Worm (Caenorhabditis elegans) whole organism, L1 larva: Measurements from ENCODE around the gene vdac-1.

Source experiments
- C16A3.4 ChIP-seq: fragments of 150-350 bp; optimal IDR thresholded peaks from 2 replicates; lab custom pipeline; 2014; ENCODE audit warnings: missing biosample characterization, missing genetic modification characterization
- aha-1 ChIP-seq: fragments of 150-350 bp; optimal IDR thresholded peaks from 2 replicates; lab custom pipeline; 2014; ENCODE audit warnings: missing biosample characterization, missing genetic modification characterization
- alr-1 ChIP-seq: fragments of 200-800 bp; sonication (Bioruptor generic); optimal IDR thresholded peaks from 2 replicates; lab custom pipeline; 2018; ENCODE audit warnings: borderline replicate concordance, mild to moderate bottlenecking, missing genetic modification characterization, missing compliant biosample characterization
- aly-2 ChIP-seq: fragments of 150-350 bp; optimal IDR thresholded peaks from 2 replicates; lab custom pipeline; 2014; ENCODE audit warnings: missing biosample characterization, missing genetic modification characterization
- ceh-88 ChIP-seq: fragments of 200-800 bp; sonication (Bioruptor generic); IDR thresholded peaks from 2 replicates; pipeline ENCODE4 v1.3.6; 2022; ENCODE audit warnings: missing genetic modification characterization, missing compliant biosample characterization
- efl-1 ChIP-seq, 4 experiments: fragments of 150-350 bp; optimal IDR thresholded peaks in 3 of 4; peaks in 1 of 4; 1 replicate in 1 of 4; 2 replicates in 3 of 4; lab custom pipeline; 2014; ENCODE audit warnings: missing biosample characterization in 2 of 4, missing genetic modification characterization in 2 of 4, missing genetic modification reagents in 2 of 4
- egl-13 ChIP-seq: sonication (generic microtip); optimal IDR thresholded peaks from 2 replicates; lab custom pipeline; 2016; ENCODE audit warnings: missing genotype, missing genetic modification reagents, missing genetic modification characterization, missing compliant biosample characterization
- egl-27 ChIP-seq, 2 experiments: fragments of 150-350 bp in 1 of 2; sonication (generic microtip); optimal IDR thresholded peaks; 3 replicates each; lab custom pipeline; 2017 to 2018; ENCODE audit warnings: missing biosample characterization in 2 of 2, missing genetic modification characterization in 2 of 2, missing genetic modification reagents in 2 of 2
- elt-2 ChIP-seq: sonication (generic microtip); optimal IDR thresholded peaks from 2 replicates; lab custom pipeline; 2016; ENCODE audit warnings: missing genetic modification characterization, mild to moderate bottlenecking, inconsistent platforms, missing compliant biosample characterization, missing genetic modification reagents
- elt-3 ChIP-seq, 6 experiments: fragments of 150-350 bp in 1 of 6; sonication (generic microtip); optimal IDR thresholded peaks; 2 replicates each; lab custom pipeline; 2017 to 2018; ENCODE audit warnings: missing biosample characterization in 6 of 6, missing genetic modification characterization in 6 of 6, inconsistent platforms in 1 of 6
- ets-5 ChIP-seq: fragments of 200-800 bp; sonication (Bioruptor generic); IDR thresholded peaks from 2 replicates; pipeline ENCODE4 v1.3.6; 2022; ENCODE audit warnings: missing genetic modification characterization, missing compliant biosample characterization
- fos-1 ChIP-seq: fragments of 150-350 bp; optimal IDR thresholded peaks from 2 replicates; lab custom pipeline; 2014; ENCODE audit warnings: missing biosample characterization, missing genetic modification characterization
- hpl-2 ChIP-seq: fragments of 150-350 bp; optimal IDR thresholded peaks from 2 replicates; lab custom pipeline; 2014; ENCODE audit warnings: missing biosample characterization, missing genetic modification reagents, missing genetic modification characterization
- irx-1 ChIP-seq: sonication (generic microtip); optimal IDR thresholded peaks from 2 replicates; lab custom pipeline; 2016; ENCODE audit warnings: missing genetic modification characterization, missing compliant biosample characterization
- jun-1 ChIP-seq: fragments of 150-350 bp; optimal IDR thresholded peaks from 2 replicates; lab custom pipeline; 2014; ENCODE audit warnings: missing biosample characterization, missing genetic modification reagents, missing genetic modification characterization
- lin-14 ChIP-seq: fragments of 200-800 bp; sonication (Bioruptor generic); optimal IDR thresholded peaks from 2 replicates; lab custom pipeline; 2018; ENCODE audit warnings: mild to moderate bottlenecking, missing genetic modification characterization, moderate library complexity, missing compliant biosample characterization
- lin-15B ChIP-seq: fragments of 150-350 bp; sonication (generic microtip); optimal IDR thresholded peaks from 3 replicates; lab custom pipeline; 2014; ENCODE audit warnings: missing biosample characterization, missing genetic modification characterization
- lin-35 ChIP-seq, 2 experiments: fragments of 150-350 bp; optimal IDR thresholded peaks; 2 replicates each; lab custom pipeline; 2014; ENCODE audit warnings: missing biosample characterization in 2 of 2, missing genetic modification characterization in 2 of 2, missing genetic modification reagents in 2 of 2
- lin-39 ChIP-seq: fragments of 150-350 bp; optimal IDR thresholded peaks from 2 replicates; lab custom pipeline; 2014; ENCODE audit warnings: missing biosample characterization, missing genetic modification reagents, missing genetic modification characterization
- mef-2 ChIP-seq: fragments of 150-350 bp; optimal IDR thresholded peaks from 2 replicates; lab custom pipeline; 2014; ENCODE audit warnings: missing biosample characterization, missing genetic modification characterization
- nhr-11 ChIP-seq: fragments of 150-350 bp; optimal IDR thresholded peaks from 2 replicates; lab custom pipeline; 2014; ENCODE audit warnings: missing biosample characterization, missing genetic modification characterization
- nhr-19 ChIP-seq: fragments of 200-800 bp; sonication (Bioruptor generic); conservative IDR thresholded peaks from 2 replicates; pipeline ENCODE4 v1.3.6; 2022; ENCODE audit warnings: missing genetic modification characterization, missing compliant biosample characterization
- nhr-20 ChIP-seq: sonication (generic microtip); optimal IDR thresholded peaks from 2 replicates; lab custom pipeline; 2016; ENCODE audit warnings: mild to moderate bottlenecking, missing genetic modification characterization, missing compliant biosample characterization
- nhr-28 ChIP-seq: fragments of 150-350 bp; optimal IDR thresholded peaks from 2 replicates; lab custom pipeline; 2014; ENCODE audit warnings: missing biosample characterization, missing genetic modification characterization
- nhr-71 ChIP-seq: sonication (generic microtip); optimal IDR thresholded peaks from 2 replicates; lab custom pipeline; 2016; ENCODE audit warnings: mild to moderate bottlenecking, missing genetic modification characterization, moderate library complexity, missing compliant biosample characterization
- nhr-84 ChIP-seq: sonication (generic microtip); optimal IDR thresholded peaks from 2 replicates; lab custom pipeline; 2017; ENCODE audit warnings: missing biosample characterization, missing genetic modification characterization
- nhr-90 ChIP-seq: sonication (generic microtip); optimal IDR thresholded peaks from 2 replicates; lab custom pipeline; 2016; ENCODE audit warnings: mild to moderate bottlenecking, missing genetic modification characterization, missing compliant biosample characterization; ENCODE audit not compliant: poor library complexity
- rnt-1 ChIP-seq: sonication (generic microtip); optimal IDR thresholded peaks from 2 replicates; lab custom pipeline; 2016; ENCODE audit warnings: mild to moderate bottlenecking, missing genetic modification characterization, moderate library complexity, missing compliant biosample characterization
- skn-1 ChIP-seq: fragments of 150-350 bp; optimal IDR thresholded peaks from 2 replicates; lab custom pipeline; 2014; ENCODE audit warnings: missing biosample characterization, missing genetic modification characterization
- sup-37 ChIP-seq: fragments of 200-800 bp; sonication (Bioruptor generic); optimal IDR thresholded peaks from 2 replicates; lab custom pipeline; 2018; ENCODE audit warnings: mild to moderate bottlenecking, missing genetic modification characterization, missing compliant biosample characterization
- swsn-7 ChIP-seq: sonication (generic microtip); optimal IDR thresholded peaks from 2 replicates; lab custom pipeline; 2016; ENCODE audit warnings: missing genetic modification characterization, missing compliant biosample characterization
- tbx-2 ChIP-seq: sonication (generic microtip); optimal IDR thresholded peaks from 2 replicates; lab custom pipeline; 2016; ENCODE audit warnings: missing genetic modification characterization, missing compliant biosample characterization
- tlp-1 ChIP-seq: fragments of 150-350 bp; optimal IDR thresholded peaks from 2 replicates; lab custom pipeline; 2014; ENCODE audit warnings: missing biosample characterization, missing genetic modification characterization
- unc-130 ChIP-seq: fragments of 150-350 bp; optimal IDR thresholded peaks from 2 replicates; lab custom pipeline; 2017; ENCODE audit warnings: missing biosample characterization, missing genetic modification characterization, inconsistent platforms
- unc-62 ChIP-seq: fragments of 150-350 bp; optimal IDR thresholded peaks from 2 replicates; lab custom pipeline; 2014; ENCODE audit warnings: missing biosample characterization, missing genetic modification reagents, missing genetic modification characterization
- unc-98 ChIP-seq: fragments of 200-800 bp; sonication (Bioruptor generic); IDR thresholded peaks from 2 replicates; pipeline ENCODE4 v1.3.6; 2022; ENCODE audit warnings: missing genetic modification characterization, missing compliant biosample characterization
- xbp-1 ChIP-seq: sonication (generic microtip); optimal IDR thresholded peaks from 2 replicates; lab custom pipeline; 2016; ENCODE audit warnings: missing genetic modification characterization, missing compliant biosample characterization

The vdac-1 gene

DNA sequence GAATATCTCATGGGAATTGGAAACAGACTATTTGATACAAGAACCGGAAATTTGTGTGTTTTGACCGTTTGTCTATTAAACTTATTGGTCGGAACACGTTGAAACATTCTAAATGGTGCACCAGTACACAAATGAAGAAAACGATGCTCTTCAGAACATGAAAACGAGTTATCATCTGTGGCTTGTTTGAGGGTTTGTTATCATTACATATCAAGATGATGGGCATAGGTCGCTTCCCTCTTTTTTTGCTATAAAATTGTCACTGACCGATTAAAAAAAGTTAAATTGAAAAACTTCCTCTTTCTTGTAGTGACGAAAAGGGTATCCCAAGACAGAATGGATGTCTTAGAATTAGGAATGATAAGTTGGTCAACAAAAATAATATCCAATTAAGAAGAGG is 39.1 kb downstream of the vdac-1 start:
- TF ChIP-seq unc-98 (GFP tag; lab: Robert Waterston, UW) (no peak), nhr-28 (tag; lab: Kevin White, UChicago) (no peak), aha-1 (tag; lab: Kevin White, UChicago) (no peak), tbx-2 (tag; lab: Kevin White, UChicago) (no peak), ets-5 (GFP tag; lab: Robert Waterston, UW) (no peak), fos-1 (tag; lab: Kevin White, UChicago) (no peak), aly-2 (tag; lab: Kevin White, UChicago) (no peak), lin-35 (GFP tag; optimal IDR thresholded peaks at IDR 0.05; lab: Kevin White, UChicago) (no peak), nhr-19 (no peak), nhr-90 (tag; lab: Kevin White, UChicago) (no peak), C16A3.4 (tag; lab: Kevin White, UChicago) (no peak), nhr-20 (tag; lab: Kevin White, UChicago) (no peak), elt-2 (no peak)

DNA sequence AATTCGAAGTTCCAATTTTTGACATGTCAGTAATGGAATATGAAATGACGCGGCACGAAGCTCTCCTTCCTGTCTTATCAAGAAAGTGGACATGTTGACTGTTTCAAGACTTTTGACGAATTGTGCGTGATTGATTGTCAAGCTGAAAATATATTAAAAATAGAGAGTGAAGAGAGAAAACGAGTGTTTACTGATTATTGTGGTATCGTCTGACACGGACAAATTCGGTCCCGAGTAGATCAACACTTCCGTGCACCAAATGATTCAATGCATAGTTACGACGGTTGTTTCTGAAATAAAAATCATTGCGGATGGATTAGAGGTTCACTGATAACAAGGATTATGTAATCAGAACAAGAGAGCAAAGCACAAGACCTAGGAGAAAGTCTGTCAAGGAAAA is 40.5 kb downstream of the vdac-1 start:
- TF ChIP-seq jun-1 (peak; percentile 55), efl-1 (optimal IDR thresholded peaks at IDR 0.05; lab: Kevin White, UChicago) (no peak), efl-1 (GFP tag; optimal IDR thresholded peaks at IDR 0.05 in 1 of 2; lab: Kevin White, UChicago) (peak in 1 of 2 experiments; percentile 33), elt-2 (peak; percentile 46), lin-35 (GFP tag; optimal IDR thresholded peaks at IDR 0.05; lab: Kevin White, UChicago) (no peak), elt-3 (tag; optimal IDR thresholded peaks at IDR 0.05; lab: Kevin White, UChicago) (no peak)

DNA sequence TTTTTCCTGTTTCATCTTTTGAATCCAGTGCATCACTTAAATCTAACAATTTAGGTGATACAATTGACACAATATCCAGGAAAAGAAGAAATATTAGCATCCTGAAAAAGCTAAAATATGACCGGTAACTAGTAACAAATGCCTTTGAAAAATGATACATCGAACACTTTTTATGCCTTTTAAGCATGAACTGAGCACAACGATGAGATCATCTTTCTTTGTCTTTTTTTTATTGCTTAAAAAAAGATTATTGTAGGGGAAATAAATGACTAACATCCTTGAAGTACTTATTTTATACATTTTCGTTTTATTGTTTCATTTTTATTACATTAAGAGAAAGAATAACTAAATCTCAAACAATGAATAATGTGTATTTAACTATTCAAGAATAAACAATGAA is 41.8 kb downstream of the vdac-1 start, which contains the start of gene F13B6.3:
TSS of gene F13B6.3 (minus strand) at position 101 of the 400 bp plus-strand sequence.
- TF ChIP-seq skn-1: no peak
- TF ChIP-seq rnt-1 (tag; lab: Kevin White, UChicago): no peak
- TF ChIP-seq unc-130 (tag; lab: Kevin White, UChicago): no peak
- TF ChIP-seq swsn-7 (tag; lab: Kevin White, UChicago): no peak
- no peak for TF ChIP-seq egl-27 (tag; optimal IDR thresholded peaks at IDR 0.05; lab: Kevin White, UChicago)
- TF ChIP-seq ceh-88 (GFP tag; lab: Robert Waterston, UW): no peak
- TF ChIP-seq egl-13 (tag; lab: Kevin White, UChicago): no peak
- no peak for TF ChIP-seq unc-62 (GFP tag; lab: Kevin White, UChicago)
- TF ChIP-seq irx-1 (tag; lab: Kevin White, UChicago): no peak
- no peak for TF ChIP-seq hpl-2 (GFP tag; lab: Kevin White, UChicago)
- TF ChIP-seq nhr-71 (tag; lab: Kevin White, UChicago): no peak
- no peak for TF ChIP-seq elt-2
- TF ChIP-seq xbp-1 (tag; lab: Kevin White, UChicago): no peak
- TF ChIP-seq lin-39 (tag; lab: Kevin White, UChicago): no peak
- no peak for TF ChIP-seq alr-1

DNA sequence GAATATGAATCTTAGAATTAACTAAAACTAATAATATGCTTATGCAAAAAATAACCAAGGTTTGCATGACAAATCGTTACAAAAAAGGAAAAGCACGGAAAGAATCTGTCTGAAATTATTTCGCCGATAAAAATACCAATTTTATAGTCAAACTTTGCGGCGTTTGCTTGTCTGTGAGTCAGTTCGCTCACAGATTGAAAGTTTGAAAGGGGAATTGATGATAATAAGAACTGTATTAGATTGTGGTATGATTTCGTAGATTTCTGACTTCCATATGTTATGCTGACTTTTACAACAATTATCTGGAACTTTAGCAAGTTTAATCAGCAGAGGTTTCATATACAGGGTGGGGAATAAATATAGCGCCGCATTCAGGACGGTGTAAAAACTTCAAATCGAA is 47.5 kb downstream of the vdac-1 start, which contains the start of gene F13B6.2:
TSS of gene F13B6.2 (minus strand) at position 101 of the 400 bp plus-strand sequence.
- TF ChIP-seq lin-15B (tag; lab: Kevin White, UChicago) (no peak), fos-1 (tag; lab: Kevin White, UChicago) (no peak), tlp-1 (no peak), aly-2 (tag; lab: Kevin White, UChicago) (no peak), nhr-84 (tag; lab: Kevin White, UChicago) (no peak), nhr-90 (tag; lab: Kevin White, UChicago) (no peak), mef-2 (tag; lab: Kevin White, UChicago) (no peak), lin-14 (GFP tag; lab: Kevin White, UChicago) (no peak), sup-37 (no peak), nhr-11 (tag; lab: Kevin White, UChicago) (no peak)
- TF ChIP-seq, all 84 proteins: peak for 0
